Fruit fly (Drosophila melanogaster) whole organism: Measurements from ENCODE around the gene CG1440.

Experiments used
- CG8478 ChIP-seq: fragments of >200 bp; optimal IDR thresholded peaks from 2 replicates; lab custom pipeline; 2018; ENCODE audit warnings: inconsistent platforms
- Dll ChIP-seq: fragments of >200 bp; optimal IDR thresholded peaks from 2 replicates; lab custom pipeline; 2017
- pan ChIP-seq: fragments of >200 bp; optimal IDR thresholded peaks from 2 replicates; lab custom pipeline; 2017
- psq ChIP-seq: fragments of >200 bp; optimal IDR thresholded peaks from 2 replicates; lab custom pipeline; 2017
- usp ChIP-seq: fragments of >200 bp; optimal IDR thresholded peaks from 2 replicates; lab custom pipeline; 2017; ENCODE audit warnings: missing biosample characterization, missing genetic modification characterization, mixed read lengths

- TF ChIP-seq usp (no peak), Dll (lab: Kevin White, UChicago) (no peak), pan (lab: Kevin White, UChicago) (no peak), psq (lab: Kevin White, UChicago) (no peak), CG8478 (lab: Kevin White, UChicago) (no peak)
Measured at dm6 chrX:8470588-8470987, 33.7 kb downstream of the CG1440 start, which contains the start of gene Cp7Fa.
